Worm (Caenorhabditis elegans) whole organism, young adult: ENCODE data around the gene C18B10.6.

ENCODE experiments used
- F22D6.2 ChIP-seq: sonication (generic microtip); optimal IDR thresholded peaks from 2 replicates; lab custom pipeline; 2016; ENCODE audit warnings: mild to moderate bottlenecking, missing genetic modification characterization, missing compliant biosample characterization
- F49E8.2 ChIP-seq: sonication (generic microtip); optimal IDR thresholded peaks from 3 replicates; lab custom pipeline; 2017; ENCODE audit warnings: missing genetic modification characterization, mild to moderate bottlenecking, missing compliant biosample characterization, antibody characterized with exemption, moderate library complexity; ENCODE audit not compliant: insufficient read depth
- ama-1 ChIP-seq, 3 experiments: fragments of 150-350 bp in 1 of 3; sonication (generic microtip) in 2 of 3; optimal IDR thresholded peaks; 2 replicates each; lab custom pipeline; 2014 to 2018; ENCODE audit warnings: missing biosample characterization in 2 of 3, missing genetic modification characterization in 2 of 3, missing genetic modification reagents in 2 of 3
- him-1 ChIP-seq: sonication (generic microtip); optimal IDR thresholded peaks from 2 replicates; lab custom pipeline; 2016; ENCODE audit warnings: missing genotype, missing genetic modification reagents, missing genetic modification characterization, missing compliant biosample characterization
- lin-26 ChIP-seq: fragments of 200-800 bp; sonication (Bioruptor generic); IDR thresholded peaks from 2 replicates; pipeline ENCODE4 v1.3.6; 2022; ENCODE audit warnings: missing genetic modification reagents, missing genetic modification characterization, missing compliant biosample characterization
- lin-35 ChIP-seq, 3 experiments: fragments of 150-350 bp in 2 of 3; sonication (generic microtip) in 1 of 3; optimal IDR thresholded peaks; 2 replicates each; lab custom pipeline; 2014 to 2018; ENCODE audit warnings: missing biosample characterization in 3 of 3, missing genetic modification characterization in 3 of 3, missing genetic modification reagents in 3 of 3
- mxl-1 ChIP-seq: sonication (generic microtip); optimal IDR thresholded peaks from 2 replicates; lab custom pipeline; 2016; ENCODE audit warnings: missing genetic modification characterization, missing compliant biosample characterization
- nfya-1 ChIP-seq: sonication (generic microtip); optimal IDR thresholded peaks from 2 replicates; lab custom pipeline; 2017; ENCODE audit warnings: antibody characterized with exemption, missing compliant biosample characterization, missing genetic modification characterization, borderline replicate concordance; ENCODE audit not compliant: insufficient read depth
- unc-130 ChIP-seq: sonication (generic microtip); optimal IDR thresholded peaks from 2 replicates; lab custom pipeline; 2016; ENCODE audit warnings: missing genetic modification reagents, missing genetic modification characterization, missing compliant biosample characterization
- ztf-18 ChIP-seq: sonication (generic microtip); optimal IDR thresholded peaks from 2 replicates; lab custom pipeline; 2016; ENCODE audit warnings: missing genotype, mild to moderate bottlenecking, missing genetic modification characterization, missing compliant biosample characterization

DNA sequence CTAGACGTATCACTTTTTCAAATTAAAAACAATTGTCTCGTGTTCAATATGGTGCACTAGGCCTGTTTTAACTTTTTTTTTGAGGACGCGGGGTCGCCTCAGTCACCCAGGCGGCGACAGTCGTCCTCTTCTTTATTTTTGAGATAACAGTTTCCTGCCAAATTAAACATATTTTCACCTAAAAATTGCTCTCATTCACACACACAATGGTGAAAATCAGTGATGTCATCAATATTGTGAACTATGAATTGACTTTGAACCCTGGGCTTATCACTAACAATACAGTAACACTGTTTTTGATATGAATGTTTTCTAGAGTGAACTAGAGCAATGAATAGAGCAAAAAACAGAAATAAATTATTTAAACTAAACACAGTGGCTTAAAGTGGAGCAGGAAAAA lies 40.5 kb upstream of the C18B10.6 start:
- TF ChIP-seq ztf-18 (tag; lab: Kevin White, UChicago) (no peak), unc-130 (GFP tag; lab: Kevin White, UChicago) (no peak), nfya-1 (tag; lab: Kevin White, UChicago) (no peak), F49E8.2 (tag; lab: Kevin White, UChicago) (no peak), lin-26 (no peak), lin-35 (GFP tag; optimal IDR thresholded peaks at IDR 0.05; lab: Kevin White, UChicago) (no peak), ama-1 (optimal IDR thresholded peaks at IDR 0.05; lab: Kevin White, UChicago) (no peak), ama-1 (GFP tag; optimal IDR thresholded peaks at IDR 0.05; lab: Kevin White, UChicago) (no peak), him-1 (tag; lab: Kevin White, UChicago) (no peak), mxl-1 (tag; lab: Kevin White, UChicago) (no peak), F22D6.2 (no peak)
